Fruit fly (Drosophila melanogaster): ENCODE results near the gene CG42724.

- TF ChIP-seq usp (GFP tag; optimal IDR thresholded peaks at IDR 0.05) (no peak), Hr83 (GFP tag; optimal IDR thresholded peaks at IDR 0.05; ENCODE audit: poor library complexity, severe bottlenecking) (no peak), Dif (GFP tag; optimal IDR thresholded peaks at IDR 0.05; ENCODE audit: partially characterized antibody) (no peak)
Observed at dm6 chr3R:6401522-6401844, 33.4 kb upstream of the CG42724 start.

All from whole organism, wandering third instar larva.